Fruit fly (Drosophila melanogaster) Kc167 (cell line): ENCODE measurements around the gene pod1.

Source experiments
- Myc ChIP-seq: fragments of >200 bp; optimal IDR thresholded peaks from 2 replicates; lab custom pipeline; 2017; ENCODE audit warnings: missing external identifiers
- h ChIP-seq: fragments of >200 bp; optimal IDR thresholded peaks from 3 replicates; lab custom pipeline; 2018; ENCODE audit warnings: missing external identifiers
- ttk ChIP-seq: sonication (Bioruptor generic); optimal IDR thresholded peaks from 2 replicates; lab custom pipeline; 2017; ENCODE audit warnings: missing external identifiers

- no peak for TF ChIP-seq h (lab: Kevin White, UChicago)
- TF ChIP-seq Myc (lab: Kevin White, UChicago) = no peak
- no peak for TF ChIP-seq ttk (lab: Kevin White, UChicago)
These were observed 57.1 kb downstream of the pod1 start for dm6 chrX:6860413-6861089.
